Fruit fly (Drosophila melanogaster) whole organism, adult: ENCODE results near the gene mtd.

ENCODE experiments used
- bab1 ChIP-seq: fragments of 200-800 bp; sonication (Bioruptor generic); optimal IDR thresholded peaks from 3 replicates; lab custom pipeline; 2019; ENCODE audit warnings: missing biosample characterization, mild to moderate bottlenecking, missing genetic modification characterization, moderate library complexity
- ovo ChIP-seq: fragments of 200-800 bp; sonication (Bioruptor generic); optimal IDR thresholded peaks from 2 replicates; lab custom pipeline; 2016; ENCODE audit warnings: missing biosample characterization, missing genetic modification characterization

DNA sequence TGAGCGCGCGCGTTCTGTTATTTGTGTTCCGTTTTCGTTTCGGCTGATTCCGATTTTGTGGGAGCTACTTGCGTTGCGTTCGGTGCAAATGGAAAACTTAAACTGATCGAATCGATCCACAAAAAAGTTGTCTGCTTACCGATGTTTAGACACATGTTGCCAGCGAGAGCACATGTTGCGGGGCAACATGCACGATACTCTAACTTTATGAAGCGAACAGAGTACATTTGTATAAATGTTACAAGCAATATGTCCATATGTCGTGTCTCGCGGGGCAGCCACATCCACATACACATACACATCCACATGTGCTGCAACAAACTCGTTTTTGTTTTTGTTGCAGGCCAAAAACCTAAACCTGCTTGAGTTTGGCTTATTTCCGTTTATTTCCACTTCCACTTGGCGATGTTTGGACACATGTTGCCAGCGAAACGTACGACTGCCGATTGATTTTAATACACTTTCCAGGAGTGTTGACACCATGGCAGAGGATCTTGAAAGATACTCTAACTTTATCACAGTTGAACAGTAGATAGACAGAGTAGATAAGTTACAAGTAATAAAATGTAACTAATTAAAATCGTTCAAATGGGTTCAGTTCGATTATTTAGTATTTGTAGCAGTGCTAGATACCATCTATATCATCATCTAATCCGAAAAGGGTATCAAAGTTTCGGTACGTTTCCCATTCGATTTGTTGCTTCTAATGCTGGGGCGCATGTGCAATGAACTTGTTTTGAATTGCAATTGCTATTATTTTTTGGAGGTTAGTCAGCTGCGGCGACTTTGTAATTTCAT is 26.3 kb downstream of the mtd start:
- TF ChIP-seq bab1 (GFP tag; lab: Kevin White, UChicago), result peak; percentile 21
- no peak for TF ChIP-seq ovo (GFP tag; lab: Kevin White, UChicago)
